Fruit fly (Drosophila melanogaster) whole organism, wandering third instar larva: ENCODE data around the gene CG17572.
A peak's percentile ranks its signal among the peaks of the same experiment; 100 is the strongest.

ENCODE experiments used
- Abd-B ChIP-seq: fragments of >200 bp; optimal IDR thresholded peaks from 2 replicates; lab custom pipeline; 2017; ENCODE audit warnings: missing biosample characterization, missing genetic modification characterization
- CG9705 ChIP-seq: fragments of 200-800 bp; sonication (Bioruptor generic); optimal IDR thresholded peaks from 2 replicates; lab custom pipeline; 2018; ENCODE audit warnings: missing biosample characterization, mild to moderate bottlenecking, missing genetic modification characterization
- CrebA ChIP-seq: fragments of 200-800 bp; sonication (Bioruptor generic); optimal IDR thresholded peaks from 2 replicates; lab custom pipeline; 2016; ENCODE audit warnings: missing biosample characterization, mild to moderate bottlenecking, missing genetic modification characterization, borderline replicate concordance
- Dfd ChIP-seq: fragments of >200 bp; optimal IDR thresholded peaks from 2 replicates; lab custom pipeline; 2017; ENCODE audit warnings: missing biosample characterization, missing genetic modification characterization
- Dif ChIP-seq: fragments of 200-275, 200-300 bp; sonication (Bioruptor generic); optimal IDR thresholded peaks from 2 replicates; lab custom pipeline; 2018; ENCODE audit warnings: missing biosample characterization, missing genetic modification characterization; ENCODE audit not compliant: partially characterized antibody
- GATAd ChIP-seq: sonication (Bioruptor generic); optimal IDR thresholded peaks from 2 replicates; lab custom pipeline; 2016; ENCODE audit warnings: missing biosample characterization, missing genetic modification characterization
- Hnf4 ChIP-seq: fragments of 200-800 bp; sonication (Bioruptor generic); optimal IDR thresholded peaks from 2 replicates; lab custom pipeline; 2016; ENCODE audit warnings: missing biosample characterization, mild to moderate bottlenecking, missing genetic modification characterization
- Hr78 ChIP-seq: fragments of >200 bp; optimal IDR thresholded peaks from 2 replicates; lab custom pipeline; 2017; ENCODE audit warnings: missing biosample characterization, missing genetic modification characterization
- Hr83 ChIP-seq: fragments of 200-300 bp; sonication (Bioruptor generic); optimal IDR thresholded peaks from 2 replicates; lab custom pipeline; 2016; ENCODE audit warnings: missing biosample characterization, mild to moderate bottlenecking, missing genetic modification characterization, moderate library complexity; ENCODE audit not compliant: poor library complexity, severe bottlenecking
- Jra ChIP-seq: sonication (Bioruptor generic); optimal IDR thresholded peaks from 2 replicates; lab custom pipeline; 2016; ENCODE audit warnings: missing biosample characterization, missing genetic modification characterization
- Mio ChIP-seq: sonication (Bioruptor generic); optimal IDR thresholded peaks from 2 replicates; lab custom pipeline; 2016; ENCODE audit warnings: missing biosample characterization, missing genetic modification characterization
- Myc ChIP-seq: fragments of >200 bp; optimal IDR thresholded peaks from 2 replicates; lab custom pipeline; 2017
- N ChIP-seq: fragments of >200 bp; optimal IDR thresholded peaks from 2 replicates; lab custom pipeline; 2018; ENCODE audit warnings: missing biosample characterization, missing external identifiers, missing genetic modification characterization
- Rel ChIP-seq, 2 experiments: fragments of 200-800 bp; sonication (Bioruptor generic) in 1 of 2; optimal IDR thresholded peaks; 2 replicates in 1 of 2; 3 replicates in 1 of 2; lab custom pipeline; 2016 to 2019; ENCODE audit warnings: mild to moderate bottlenecking in 2 of 2, missing biosample characterization in 2 of 2, missing genetic modification characterization in 2 of 2, moderate library complexity in 1 of 2
- Sp1 ChIP-seq: fragments of 200-800 bp; sonication (Bioruptor generic); optimal IDR thresholded peaks from 3 replicates; lab custom pipeline; 2019; ENCODE audit warnings: missing biosample characterization, mild to moderate bottlenecking, missing genetic modification characterization, moderate library complexity
- Vsx2 ChIP-seq: fragments of 200-300, 225-300 bp; sonication (Bioruptor generic); optimal IDR thresholded peaks from 2 replicates; lab custom pipeline; 2018; ENCODE audit warnings: missing biosample characterization, missing genetic modification characterization; ENCODE audit not compliant: partially characterized antibody
- br ChIP-seq: fragments of 200-800 bp; sonication (Bioruptor generic); optimal IDR thresholded peaks from 2 replicates; lab custom pipeline; 2016; ENCODE audit warnings: missing biosample characterization, missing genetic modification characterization
- dmrt93B ChIP-seq: fragments of 200-800 bp; sonication (Bioruptor generic); optimal IDR thresholded peaks from 2 replicates; lab custom pipeline; 2018; ENCODE audit warnings: missing biosample characterization, mild to moderate bottlenecking, missing genetic modification characterization
- dsf ChIP-seq: sonication (Bioruptor generic); optimal IDR thresholded peaks from 2 replicates; lab custom pipeline; 2016; ENCODE audit warnings: missing biosample characterization, missing genetic modification characterization, borderline replicate concordance
- ey ChIP-seq: fragments of 200-800 bp; sonication (Bioruptor generic); optimal IDR thresholded peaks from 2 replicates; lab custom pipeline; 2016; ENCODE audit warnings: missing biosample characterization, missing genetic modification characterization
- foxo ChIP-seq, 2 experiments: fragments of 200-800 bp; sonication (Bioruptor generic); optimal IDR thresholded peaks; 2 replicates in 1 of 2; 3 replicates in 1 of 2; lab custom pipeline; 2016 to 2017; ENCODE audit warnings: missing biosample characterization in 2 of 2, missing genetic modification characterization in 2 of 2
- h ChIP-seq: fragments of 200-800 bp; sonication (Bioruptor generic); optimal IDR thresholded peaks from 3 replicates; lab custom pipeline; 2016; ENCODE audit warnings: missing biosample characterization, mild to moderate bottlenecking, missing genetic modification characterization
- jim ChIP-seq: fragments of 175-275, 200-325 bp; sonication (Bioruptor generic); optimal IDR thresholded peaks from 2 replicates; lab custom pipeline; 2016; ENCODE audit warnings: missing biosample characterization, mild to moderate bottlenecking, missing genetic modification characterization
- lola ChIP-seq: fragments of >200 bp; optimal IDR thresholded peaks from 2 replicates; lab custom pipeline; 2017; ENCODE audit warnings: missing biosample characterization, missing genetic modification characterization
- pan ChIP-seq: fragments of >200 bp; optimal IDR thresholded peaks from 2 replicates; lab custom pipeline; 2017
- rgr ChIP-seq: fragments of 200-800 bp; sonication (Bioruptor generic); optimal IDR thresholded peaks from 3 replicates; lab custom pipeline; 2016; ENCODE audit warnings: missing biosample characterization, mild to moderate bottlenecking, missing genetic modification characterization
- sage ChIP-seq: fragments of 200-800 bp; sonication (Bioruptor generic); optimal IDR thresholded peaks from 2 replicates; lab custom pipeline; 2016; ENCODE audit warnings: missing biosample characterization, mild to moderate bottlenecking, missing genetic modification characterization
- sv ChIP-seq: fragments of 200-800 bp; sonication (Bioruptor generic); optimal IDR thresholded peaks from 3 replicates; lab custom pipeline; 2016; ENCODE audit warnings: missing biosample characterization, missing genetic modification characterization
- tai ChIP-seq: sonication (Bioruptor generic); optimal IDR thresholded peaks from 2 replicates; lab custom pipeline; 2016; ENCODE audit warnings: missing biosample characterization, missing genetic modification characterization
- woc ChIP-seq: sonication (Bioruptor generic); optimal IDR thresholded peaks from 2 replicates; lab custom pipeline; 2016; ENCODE audit warnings: missing biosample characterization, mild to moderate bottlenecking, missing genetic modification characterization

CG17572 gene

DNA sequence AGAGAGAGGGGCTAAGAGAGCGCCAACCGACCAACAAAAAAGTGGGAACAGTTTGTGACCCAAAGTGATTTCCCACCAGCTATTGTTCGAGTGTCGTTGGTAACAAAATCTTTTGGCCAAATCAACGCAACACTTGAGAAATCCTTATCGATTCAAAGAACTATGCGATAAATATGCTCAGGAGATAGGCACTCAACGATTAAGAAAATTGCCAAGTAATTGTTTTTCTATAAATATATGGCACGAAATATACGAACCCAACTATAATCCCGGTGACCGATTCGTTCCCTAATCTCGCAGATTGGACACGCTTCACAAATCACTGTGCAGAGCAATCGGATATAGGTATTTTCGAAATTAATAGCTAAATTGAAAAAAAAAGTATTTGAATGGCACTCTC is 37.2 kb upstream of the CG17572 start:
- TF ChIP-seq lola: no peak
- TF ChIP-seq Myc (lab: Kevin White, UChicago): peak; percentile 36
- TF ChIP-seq dmrt93B (GFP tag; lab: Kevin White, UChicago): no peak
- TF ChIP-seq foxo (GFP tag; optimal IDR thresholded peaks at IDR 0.05; lab: Kevin White, UChicago): no peak
- no peak for TF ChIP-seq Sp1 (GFP tag; lab: Kevin White, UChicago)

DNA sequence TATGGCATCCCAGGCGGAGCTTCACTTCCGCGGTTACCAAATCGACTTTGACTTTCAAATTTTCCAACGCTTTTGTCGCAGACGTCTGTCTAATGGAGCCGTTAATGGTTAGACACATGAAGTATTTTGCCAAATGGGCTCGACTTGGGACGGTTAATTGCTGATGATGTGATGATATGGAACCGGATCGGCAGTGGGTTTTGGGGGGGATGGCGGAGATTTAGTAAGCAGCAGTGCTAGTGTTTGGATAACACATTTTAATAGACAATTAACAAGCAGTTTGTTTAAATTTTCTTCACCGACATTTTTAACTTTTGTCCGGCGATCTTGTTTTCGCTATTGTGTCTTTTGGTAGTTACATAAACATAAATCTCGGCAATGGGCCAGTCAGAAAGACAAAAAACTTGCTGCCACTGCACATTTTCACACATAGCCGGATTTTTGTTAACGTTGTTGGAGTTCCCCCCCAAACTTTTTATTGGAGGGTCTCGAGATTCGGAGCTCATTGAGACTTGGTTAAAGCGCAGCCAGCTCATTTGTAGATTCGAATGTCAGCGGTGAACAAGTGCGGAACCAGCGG is 35.8 kb upstream of the CG17572 start, which contains the start of gene amd:
amd (plus strand) TSS at position 530 of the 580 bp plus-strand sequence.
- TF ChIP-seq dmrt93B (GFP tag; lab: Kevin White, UChicago): no peak
- no peak for TF ChIP-seq Vsx2
- TF ChIP-seq Hr78: no peak
- TF ChIP-seq woc (GFP tag; lab: Kevin White, UChicago): no peak
- no peak for TF ChIP-seq pan (lab: Kevin White, UChicago)
- TF ChIP-seq tai (GFP tag; lab: Kevin White, UChicago): no peak
- TF ChIP-seq ey: no peak
- no peak for TF ChIP-seq CG9705

DNA sequence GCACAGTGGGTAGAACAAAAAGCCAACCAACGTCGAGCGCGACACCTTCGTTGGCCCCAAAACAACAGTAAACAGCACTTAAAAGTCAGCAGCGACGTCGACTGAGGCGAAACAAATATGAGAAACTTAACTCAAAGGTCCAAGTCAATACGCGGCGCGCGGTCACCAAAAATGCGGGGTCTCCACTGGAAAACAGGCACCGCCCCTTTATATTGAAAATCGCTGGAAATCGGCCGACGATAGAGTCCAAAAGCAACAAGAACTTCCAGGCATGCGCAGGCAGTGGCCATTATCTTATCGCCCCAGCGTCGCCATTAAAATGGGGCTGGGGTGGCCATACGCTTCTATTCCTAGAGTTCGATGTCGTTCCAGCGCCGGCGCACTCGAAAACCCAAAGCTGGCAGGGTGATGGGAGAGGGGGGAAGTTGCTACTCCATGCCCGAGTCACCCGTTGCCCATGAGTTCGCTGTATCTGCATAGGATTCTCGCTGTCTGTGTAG is 34.5 kb upstream of the CG17572 start, which contains the start of gene Lim3:
Lim3 (minus strand) TSS at position 51 of the 500 bp plus-strand sequence.
- TF ChIP-seq br (GFP tag; lab: Kevin White, UChicago) (no peak), rgr (GFP tag; lab: Kevin White, UChicago) (no peak), sv (GFP tag; lab: Kevin White, UChicago) (no peak), Vsx2 (peak; percentile 84), Dif (GFP tag; lab: Kevin White, UChicago) (peak; percentile 75), ey (no peak), foxo (GFP tag; optimal IDR thresholded peaks at IDR 0.05; lab: Kevin White, UChicago) (no peak), CG9705 (no peak), Hnf4 (no peak), Sp1 (GFP tag; lab: Kevin White, UChicago) (no peak), sage (GFP tag; lab: Kevin White, UChicago) (no peak), pan (lab: Kevin White, UChicago) (no peak), h (GFP tag; lab: Kevin White, UChicago) (peak; percentile 3), Hr83 (GFP tag; lab: Kevin White, UChicago) (no peak), Jra (GFP tag; lab: Kevin White, UChicago) (no peak), Abd-B (GFP tag; lab: Kevin White, UChicago) (no peak)

DNA sequence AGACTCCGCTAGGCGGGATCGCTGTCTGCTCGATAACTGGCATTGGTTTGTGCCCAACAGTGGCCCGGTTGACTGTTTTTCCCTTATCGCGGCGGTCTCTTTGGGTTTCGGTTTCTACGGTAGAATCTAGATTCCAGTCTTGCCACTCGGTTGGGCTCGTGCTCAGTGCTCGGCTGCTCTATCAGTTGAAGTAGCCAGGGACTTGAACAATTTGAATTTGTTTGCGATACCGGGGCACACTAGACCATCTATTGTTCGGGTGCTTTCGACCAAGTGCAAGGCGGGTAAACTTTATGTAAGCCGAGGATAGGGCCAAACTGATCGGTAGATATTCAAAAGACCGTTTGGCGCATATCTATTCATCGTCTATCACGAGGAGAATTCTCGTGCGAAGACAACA is 32.3 kb upstream of the CG17572 start:
- TF ChIP-seq jim (GFP tag; lab: Kevin White, UChicago) (no peak), Dfd (GFP tag; lab: Kevin White, UChicago) (no peak), Rel (GFP tag; optimal IDR thresholded peaks at IDR 0.05; lab: Kevin White, UChicago) (no peak), Rel (tag; optimal IDR thresholded peaks at IDR 0.05; lab: Kevin White, UChicago) (no peak)

DNA sequence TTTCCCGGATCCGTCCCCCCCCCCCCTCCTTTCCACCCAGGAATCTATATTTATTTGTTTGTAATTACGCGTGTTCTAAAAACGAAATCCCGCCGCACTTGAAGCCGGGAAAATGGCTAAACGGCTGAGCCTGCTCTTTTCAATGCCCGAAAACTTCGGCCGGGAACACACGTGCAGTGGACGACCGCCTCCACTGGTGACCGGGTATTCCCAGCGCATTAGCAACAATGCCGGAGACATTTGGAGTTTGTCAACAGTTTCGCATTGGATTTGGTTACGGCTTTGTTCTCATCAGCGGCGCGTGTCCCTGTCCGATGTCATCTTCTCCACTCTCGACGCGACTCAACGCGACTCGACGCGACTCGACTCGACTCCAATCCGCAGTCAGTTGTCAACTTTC is 30.4 kb upstream of the CG17572 start:
- TF ChIP-seq ey (no peak), N (no peak), sage (GFP tag; lab: Kevin White, UChicago) (no peak), CrebA (no peak), br (GFP tag; lab: Kevin White, UChicago) (no peak)
- TF ChIP-seq, all 38 proteins: peak for 0

DNA sequence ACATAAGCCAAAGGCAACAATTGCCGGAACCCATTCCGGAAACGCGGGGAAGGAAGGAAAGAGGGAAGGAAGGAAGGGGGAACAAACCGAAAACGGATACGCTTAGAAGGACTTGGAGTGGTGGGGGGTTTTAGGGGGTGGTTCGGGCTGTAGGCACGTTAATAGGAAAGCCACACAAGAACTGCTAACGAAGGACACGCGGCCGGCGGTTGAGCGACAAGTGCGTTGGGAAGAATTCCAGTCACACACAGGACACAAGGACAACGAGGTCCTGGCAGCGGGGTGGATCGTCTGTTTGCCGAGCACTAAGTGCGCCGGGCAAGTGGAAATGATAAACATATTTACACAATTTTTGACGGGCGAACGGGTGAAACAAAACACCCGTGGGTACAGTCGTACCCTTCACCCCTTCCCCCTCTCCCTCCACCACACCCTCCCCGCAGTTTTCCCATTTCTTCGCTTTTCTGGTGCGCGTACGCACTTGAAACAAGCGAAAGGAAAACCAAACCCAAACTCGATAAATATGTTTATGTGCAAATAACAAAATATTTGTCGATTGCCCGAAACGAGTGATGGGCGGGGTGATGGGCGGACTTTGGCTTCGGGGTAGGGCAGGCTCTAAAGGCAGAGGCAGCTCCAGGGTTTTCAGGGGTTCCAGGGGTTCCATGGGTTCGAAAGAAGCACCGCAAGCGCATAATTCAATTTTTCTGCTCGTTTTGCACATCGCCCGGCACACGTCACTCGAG is 29.4 kb upstream of the CG17572 start:
- TF ChIP-seq br (GFP tag; lab: Kevin White, UChicago): no peak
- no peak for TF ChIP-seq Mio (GFP tag; lab: Kevin White, UChicago)
- no peak for TF ChIP-seq Dfd (GFP tag; lab: Kevin White, UChicago)
- no peak for TF ChIP-seq dmrt93B (GFP tag; lab: Kevin White, UChicago)
- no peak for TF ChIP-seq GATAd (GFP tag; lab: Kevin White, UChicago)
- no peak for TF ChIP-seq dsf
- TF ChIP-seq CrebA: no peak
- TF ChIP-seq Dif (GFP tag; lab: Kevin White, UChicago): no peak
